Worm (Caenorhabditis elegans) whole organism, L1 larva: Measurements from ENCODE around the gene str-102.

Experiments used
- ceh-63 ChIP-seq: fragments of 200-800 bp; sonication (Bioruptor generic); optimal IDR thresholded peaks from 2 replicates; lab custom pipeline; 2018; ENCODE audit warnings: mild to moderate bottlenecking, missing genetic modification characterization, missing compliant biosample characterization
- lin-13 ChIP-seq: fragments of 150-350 bp; optimal IDR thresholded peaks from 2 replicates; lab custom pipeline; 2014; ENCODE audit warnings: missing biosample characterization, missing genetic modification reagents, missing genetic modification characterization
- lin-35 ChIP-seq, 2 experiments: fragments of 150-350 bp; optimal IDR thresholded peaks; 2 replicates each; lab custom pipeline; 2014; ENCODE audit warnings: missing biosample characterization in 2 of 2, missing genetic modification characterization in 2 of 2, missing genetic modification reagents in 2 of 2
- nhr-11 ChIP-seq: fragments of 150-350 bp; optimal IDR thresholded peaks from 2 replicates; lab custom pipeline; 2014; ENCODE audit warnings: missing biosample characterization, missing genetic modification characterization
- nhr-20 ChIP-seq: sonication (generic microtip); optimal IDR thresholded peaks from 2 replicates; lab custom pipeline; 2016; ENCODE audit warnings: mild to moderate bottlenecking, missing genetic modification characterization, missing compliant biosample characterization
- pag-3 ChIP-seq: sonication (generic microtip); optimal IDR thresholded peaks from 2 replicates; lab custom pipeline; 2017; ENCODE audit warnings: missing genetic modification characterization, mild to moderate bottlenecking, missing compliant biosample characterization, antibody characterized with exemption, borderline replicate concordance; ENCODE audit not compliant: insufficient read depth

ce11 chrV:15384733-15385132 is at the start of gene str-102:
- no peak for TF ChIP-seq pag-3 (tag; lab: Kevin White, UChicago)
- no peak for TF ChIP-seq lin-35 (GFP tag; optimal IDR thresholded peaks at IDR 0.05; lab: Kevin White, UChicago)
- no peak for TF ChIP-seq lin-13 (GFP tag; lab: Kevin White, UChicago)
- TF ChIP-seq nhr-20 (tag; lab: Kevin White, UChicago), result no peak
- TF ChIP-seq ceh-63 (GFP tag; lab: Kevin White, UChicago), result no peak
- no peak for TF ChIP-seq nhr-11 (tag; lab: Kevin White, UChicago)
